Worm (Caenorhabditis elegans) whole organism, L4 larva: Measurements from ENCODE around the gene C32D5.11.

Experiments
- F26F4.8 ChIP-seq: fragments of 200-800 bp; sonication (Bioruptor generic); conservative IDR thresholded peaks from 2 replicates; pipeline ENCODE4 v1.3.6; 2022; ENCODE audit warnings: missing genetic modification characterization, missing compliant biosample characterization
- F37D6.2 ChIP-seq: sonication (generic microtip); optimal IDR thresholded peaks from 2 replicates; lab custom pipeline; 2016; ENCODE audit warnings: mild to moderate bottlenecking, missing genetic modification characterization, missing compliant biosample characterization
- T20F7.1 ChIP-seq: fragments of 200-800 bp; sonication (Bioruptor generic); optimal IDR thresholded peaks from 2 replicates; lab custom pipeline; 2018; ENCODE audit warnings: mild to moderate bottlenecking, missing genetic modification characterization, missing compliant biosample characterization
- aha-1 ChIP-seq: fragments of 150-350 bp; peaks from one replicate; lab custom pipeline; 2014; ENCODE audit warnings: missing biosample characterization, missing genetic modification characterization
- arid-1 ChIP-seq: fragments of 200-800 bp; sonication (Bioruptor generic); conservative IDR thresholded peaks from 2 replicates; pipeline ENCODE4 v1.3.6; 2022; ENCODE audit warnings: missing genetic modification reagents, missing genetic modification characterization, missing compliant biosample characterization
- cey-2 ChIP-seq: sonication (generic microtip); optimal IDR thresholded peaks from 3 replicates; lab custom pipeline; 2017; ENCODE audit warnings: missing genetic modification characterization, mild to moderate bottlenecking, missing compliant biosample characterization, antibody characterized with exemption, borderline replicate concordance; ENCODE audit not compliant: insufficient read depth
- daf-16 ChIP-seq, 3 experiments: sonication (generic microtip); optimal IDR thresholded peaks; 2 replicates each; lab custom pipeline; 2016 to 2017; ENCODE audit warnings: missing genetic modification characterization in 3 of 3, missing genetic modification reagents in 3 of 3, mild to moderate bottlenecking in 2 of 3, missing compliant biosample characterization in 2 of 3, missing biosample characterization in 1 of 3, moderate library complexity in 1 of 3
- dmd-6 ChIP-seq: fragments of 200-800 bp; sonication (Bioruptor generic); IDR thresholded peaks from 2 replicates; pipeline ENCODE4 v1.3.6; 2022; ENCODE audit warnings: missing genetic modification reagents, missing genetic modification characterization, missing compliant biosample characterization
- dmd-8 ChIP-seq: fragments of 200-800 bp; sonication (Bioruptor generic); IDR thresholded peaks from 2 replicates; pipeline ENCODE4 v1.3.6; 2022; ENCODE audit warnings: missing genetic modification characterization, missing compliant biosample characterization
- dpl-1 ChIP-seq: fragments of 150-350 bp; optimal IDR thresholded peaks from 2 replicates; lab custom pipeline; 2014; ENCODE audit warnings: missing biosample characterization, missing genetic modification reagents, missing genetic modification characterization
- duxl-1 ChIP-seq: sonication (generic microtip); optimal IDR thresholded peaks from 2 replicates; lab custom pipeline; 2016; ENCODE audit warnings: mild to moderate bottlenecking, missing genetic modification characterization, moderate library complexity, missing compliant biosample characterization; ENCODE audit not compliant: poor library complexity
- dve-1 ChIP-seq: sonication (generic microtip); optimal IDR thresholded peaks from 2 replicates; lab custom pipeline; 2017; ENCODE audit warnings: antibody characterized with exemption, mild to moderate bottlenecking, missing genetic modification characterization, missing compliant biosample characterization; ENCODE audit not compliant: insufficient read depth
- egl-43 ChIP-seq: fragments of 200-800 bp; sonication (Bioruptor generic); IDR thresholded peaks from 2 replicates; pipeline ENCODE4 v1.3.6; 2022; ENCODE audit warnings: missing genetic modification reagents, missing genetic modification characterization, missing compliant biosample characterization
- fkh-10 ChIP-seq: fragments of 150-350 bp; optimal IDR thresholded peaks from 2 replicates; lab custom pipeline; 2014; ENCODE audit warnings: missing biosample characterization, missing genetic modification reagents, missing genetic modification characterization
- hlh-11 ChIP-seq: fragments of 200-800 bp; sonication (Bioruptor generic); optimal IDR thresholded peaks from 2 replicates; lab custom pipeline; 2018; ENCODE audit warnings: mild to moderate bottlenecking, missing genetic modification characterization, missing compliant biosample characterization
- hlh-30 ChIP-seq: sonication (generic microtip); optimal IDR thresholded peaks from 2 replicates; lab custom pipeline; 2017; ENCODE audit warnings: antibody characterized with exemption, mild to moderate bottlenecking, missing genetic modification characterization, missing compliant biosample characterization; ENCODE audit not compliant: insufficient read depth
- lin-13 ChIP-seq: fragments of 150-350 bp; optimal IDR thresholded peaks from 2 replicates; lab custom pipeline; 2014; ENCODE audit warnings: missing biosample characterization, missing genetic modification reagents, missing genetic modification characterization
- lin-38 ChIP-seq: fragments of 200-800 bp; sonication (Bioruptor generic); IDR thresholded peaks from 2 replicates; pipeline ENCODE4 v1.3.6; 2022; ENCODE audit warnings: missing genetic modification reagents, missing genetic modification characterization, missing compliant biosample characterization
- mep-1 ChIP-seq: fragments of 150-350 bp; sonication (generic microtip); optimal IDR thresholded peaks from 3 replicates; lab custom pipeline; 2014; ENCODE audit warnings: missing biosample characterization, missing genetic modification characterization
- mxl-2 ChIP-seq: fragments of 200-800 bp; sonication (Bioruptor generic); conservative IDR thresholded peaks from 2 replicates; pipeline ENCODE4 v1.3.6; 2022; ENCODE audit warnings: missing genetic modification reagents, missing genetic modification characterization, missing compliant biosample characterization
- nhr-28 ChIP-seq: fragments of 150-350 bp; optimal IDR thresholded peaks from 2 replicates; lab custom pipeline; 2014; ENCODE audit warnings: missing biosample characterization, missing genetic modification characterization
- nhr-48 ChIP-seq: sonication (generic microtip); optimal IDR thresholded peaks from 2 replicates; lab custom pipeline; 2016; ENCODE audit warnings: mild to moderate bottlenecking, missing genetic modification characterization, missing compliant biosample characterization
- nhr-77 ChIP-seq: fragments of 150-350 bp; optimal IDR thresholded peaks from 2 replicates; lab custom pipeline; 2014; ENCODE audit warnings: missing biosample characterization, missing genetic modification characterization
- pha-4 ChIP-seq, 2 experiments: fragments of 150-350 bp in 1 of 2; fragments of 200-800 bp in 1 of 2; sonication (Bioruptor generic) in 1 of 2; IDR thresholded peaks in 1 of 2; optimal IDR thresholded peaks in 1 of 2; 2 replicates each; pipeline versions ENCODE4 v1.3.6 to Lab custom; 2014 to 2022; ENCODE audit warnings: missing genetic modification characterization in 2 of 2, missing genetic modification reagents in 2 of 2, missing biosample characterization in 1 of 2, missing compliant biosample characterization in 1 of 2
- pqm-1 ChIP-seq: sonication (generic microtip); optimal IDR thresholded peaks from 2 replicates; lab custom pipeline; 2017; ENCODE audit warnings: missing biosample characterization, missing genetic modification characterization
- set-16 ChIP-seq: fragments of 200-800 bp; sonication (Bioruptor generic); IDR thresholded peaks from 2 replicates; pipeline ENCODE4 v1.3.6; 2022; ENCODE audit warnings: missing genetic modification reagents, missing genetic modification characterization, missing compliant biosample characterization
- skn-1 ChIP-seq: fragments of 150-350 bp; optimal IDR thresholded peaks from 2 replicates; lab custom pipeline; 2014; ENCODE audit warnings: missing biosample characterization, missing genetic modification characterization
- snpc-4 ChIP-seq: fragments of 150-350 bp; optimal IDR thresholded peaks from 2 replicates; lab custom pipeline; 2014; ENCODE audit warnings: missing biosample characterization, missing genetic modification characterization
- spr-1 ChIP-seq: sonication (generic microtip); optimal IDR thresholded peaks from 2 replicates; lab custom pipeline; 2016; ENCODE audit warnings: mild to moderate bottlenecking, missing genetic modification characterization, missing compliant biosample characterization
- tag-97 ChIP-seq: fragments of 200-800 bp; sonication (Bioruptor generic); IDR thresholded peaks from 2 replicates; pipeline ENCODE4 v1.3.6; 2022; ENCODE audit warnings: missing genetic modification characterization, missing compliant biosample characterization
- unc-39 ChIP-seq: sonication (generic microtip); optimal IDR thresholded peaks from 2 replicates; lab custom pipeline; 2017; ENCODE audit warnings: missing biosample characterization, missing genetic modification characterization
- unc-62 ChIP-seq, 3 experiments: fragments of 150-350 bp in 1 of 3; sonication (generic microtip); optimal IDR thresholded peaks in 2 of 3; peaks in 1 of 3; 1 replicate in 1 of 3; 2 replicates in 2 of 3; lab custom pipeline; 2014 to 2017; ENCODE audit warnings: missing biosample characterization in 3 of 3, missing genetic modification characterization in 3 of 3, missing genetic modification reagents in 3 of 3, missing genotype in 1 of 3
- vab-7 ChIP-seq: fragments of 200-800 bp; sonication (Bioruptor generic); IDR thresholded peaks from 2 replicates; pipeline ENCODE4 v1.3.6; 2022; ENCODE audit warnings: missing genetic modification reagents, missing genetic modification characterization, missing compliant biosample characterization
- zip-11 ChIP-seq: fragments of 200-800 bp; sonication (Bioruptor generic); IDR thresholded peaks from 2 replicates; pipeline ENCODE4 v1.3.6; 2022; ENCODE audit warnings: missing genetic modification characterization, missing compliant biosample characterization

Gene C32D5.11

ce11 chrII:6377381-6377948, 22.2 kb upstream of the C32D5.11 start:
- TF ChIP-seq nhr-28 (tag; lab: Kevin White, UChicago) (peak; percentile 74), mxl-2 (GFP tag; lab: Robert Waterston, UW) (no peak), daf-16 (GFP tag; optimal IDR thresholded peaks at IDR 0.05; lab: Kevin White, UChicago) (no peak), daf-16 (tag; optimal IDR thresholded peaks at IDR 0.05; lab: Kevin White, UChicago) (peak; percentile 53), nhr-48 (tag; lab: Kevin White, UChicago) (no peak), unc-39 (tag; lab: Kevin White, UChicago) (no peak), skn-1 (tag; lab: Kevin White, UChicago) (no peak), dmd-8 (GFP tag; lab: Robert Waterston, UW) (no peak), F37D6.2 (tag; lab: Kevin White, UChicago) (no peak), nhr-77 (peak; percentile 44), dmd-6 (peak; percentile 70), dve-1 (tag; lab: Kevin White, UChicago) (peak; percentile 52), mep-1 (tag; lab: Kevin White, UChicago) (peak; percentile 13), T20F7.1 (GFP tag; lab: Kevin White, UChicago) (no peak), hlh-30 (tag; lab: Kevin White, UChicago) (peak; percentile 49), cey-2 (tag; lab: Kevin White, UChicago) (no peak), hlh-11 (tag; lab: Kevin White, UChicago) (peak; percentile 43), pqm-1 (peak; percentile 71), unc-62 (GFP tag; optimal IDR thresholded peaks at IDR 0.05 in 1 of 2; lab: Kevin White, UChicago) (peak in 1 of 2 experiments; percentile 69), unc-62 (tag; optimal IDR thresholded peaks at IDR 0.05; lab: Kevin White, UChicago) (no peak), spr-1 (tag; lab: Kevin White, UChicago) (no peak)

ce11 chrII:6376693-6377092, 21.4 kb upstream of the C32D5.11 start:
- TF ChIP-seq fkh-10 (GFP tag; lab: Kevin White, UChicago) (no peak), aha-1 (peak; percentile 93), dpl-1 (no peak), cey-2 (tag; lab: Kevin White, UChicago) (no peak), arid-1 (GFP tag; lab: Robert Waterston, UW) (no peak), zip-11 (GFP tag; lab: Robert Waterston, UW) (no peak)

- TF ChIP-seq vab-7: no peak
- TF ChIP-seq nhr-48 (tag; lab: Kevin White, UChicago): peak; percentile 49
- peak; percentile 65 for TF ChIP-seq dmd-6
- TF ChIP-seq snpc-4 (tag; lab: Kevin White, UChicago): no peak
- TF ChIP-seq dve-1 (tag; lab: Kevin White, UChicago): peak; percentile 72
- TF ChIP-seq duxl-1 (tag; lab: Kevin White, UChicago): no peak
- TF ChIP-seq nhr-28 (tag; lab: Kevin White, UChicago): peak; percentile 40
- TF ChIP-seq hlh-11 (tag; lab: Kevin White, UChicago): peak; percentile 38
- peak; percentile 62 for TF ChIP-seq T20F7.1 (GFP tag; lab: Kevin White, UChicago)
- TF ChIP-seq lin-38 (GFP tag; lab: Robert Waterston, UW): peak; percentile 31
- no peak for TF ChIP-seq egl-43 (GFP tag; lab: Robert Waterston, UW)
- TF ChIP-seq hlh-30 (tag; lab: Kevin White, UChicago): peak; percentile 73
- TF ChIP-seq daf-16 (GFP tag; optimal IDR thresholded peaks at IDR 0.05; lab: Kevin White, UChicago): no peak
- peak; percentile 52 for TF ChIP-seq daf-16 (tag; optimal IDR thresholded peaks at IDR 0.05; lab: Kevin White, UChicago)
- TF ChIP-seq F26F4.8 (GFP tag; lab: Robert Waterston, UW): no peak
- no peak for TF ChIP-seq tag-97 (GFP tag; lab: Robert Waterston, UW)
- no peak for TF ChIP-seq lin-13 (GFP tag; lab: Kevin White, UChicago)
These were observed 19.4 kb upstream of the C32D5.11 start for ce11 chrII:6374646-6375045.

- TF ChIP-seq zip-11 (GFP tag; lab: Robert Waterston, UW) (no peak), set-16 (GFP tag; lab: Robert Waterston, UW) (peak; percentile 56), pha-4 (GFP tag; IDR thresholded peaks at IDR 0.05; lab: Robert Waterston, UW) (0 out of 2 replicates have a peak, but pooled peaks have one; percentile 8), pha-4 (tag; optimal IDR thresholded peaks at IDR 0.05; lab: Kevin White, UChicago) (no peak)
- TF ChIP-seq, all 104 proteins: peak for 2
These were observed 18.1 kb upstream of the C32D5.11 start for ce11 chrII:6373361-6373760.
